Worm (Caenorhabditis elegans) whole organism, young adult: ENCODE data around the gene best-7.

Experiments used
- F23B12.7 ChIP-seq: sonication (generic microtip); optimal IDR thresholded peaks from 2 replicates; lab custom pipeline; 2017; ENCODE audit warnings: missing genetic modification characterization, mild to moderate bottlenecking, missing compliant biosample characterization, antibody characterized with exemption, moderate library complexity; ENCODE audit not compliant: insufficient read depth
- ceh-27 ChIP-seq: fragments of 200-800 bp; sonication (Bioruptor generic); optimal IDR thresholded peaks from 2 replicates; lab custom pipeline; 2018; ENCODE audit warnings: mild to moderate bottlenecking, missing genetic modification characterization, moderate library complexity, missing compliant biosample characterization
- dox-1 ChIP-seq: fragments of 200-800 bp; sonication (Bioruptor generic); IDR thresholded peaks from 2 replicates; pipeline ENCODE4 v1.3.6; 2022; ENCODE audit warnings: missing genetic modification reagents, missing genetic modification characterization, missing compliant biosample characterization
- him-1 ChIP-seq: sonication (generic microtip); optimal IDR thresholded peaks from 2 replicates; lab custom pipeline; 2016; ENCODE audit warnings: missing genotype, missing genetic modification reagents, missing genetic modification characterization, missing compliant biosample characterization
- madf-3 ChIP-seq: fragments of 200-800 bp; sonication (Bioruptor generic); IDR thresholded peaks from 2 replicates; pipeline ENCODE4 v1.3.6; 2022; ENCODE audit warnings: missing genetic modification reagents, missing genetic modification characterization, missing compliant biosample characterization
- madf-8 ChIP-seq: fragments of 200-800 bp; sonication (Bioruptor generic); conservative IDR thresholded peaks from 2 replicates; pipeline ENCODE4 v1.3.6; 2022; ENCODE audit warnings: missing genetic modification reagents, missing genetic modification characterization, missing compliant biosample characterization

- TF ChIP-seq madf-3 (GFP tag; lab: Robert Waterston, UW) (no peak), F23B12.7 (no peak), dox-1 (no peak), ceh-27 (GFP tag; lab: Kevin White, UChicago) (no peak), madf-8 (GFP tag; lab: Robert Waterston, UW) (no peak), him-1 (tag; lab: Kevin White, UChicago) (no peak)
These were observed 5.6 kb upstream of the best-7 start for ce11 chrIV:11235755-11236154.
